Worm (Caenorhabditis elegans) whole organism, L1 larva: Measurements from ENCODE around the gene H40L08.8.

Experiments
- egl-13 ChIP-seq: sonication (generic microtip); optimal IDR thresholded peaks from 2 replicates; lab custom pipeline; 2016; ENCODE audit warnings: missing genotype, missing genetic modification reagents, missing genetic modification characterization, missing compliant biosample characterization
- elt-2 ChIP-seq: sonication (generic microtip); optimal IDR thresholded peaks from 2 replicates; lab custom pipeline; 2016; ENCODE audit warnings: missing genetic modification characterization, mild to moderate bottlenecking, inconsistent platforms, missing compliant biosample characterization, missing genetic modification reagents
- fkh-4 ChIP-seq: sonication (generic microtip); optimal IDR thresholded peaks from 2 replicates; lab custom pipeline; 2016; ENCODE audit warnings: missing compliant biosample characterization, missing genetic modification characterization, borderline replicate concordance
- nhr-237 ChIP-seq: fragments of 150-350 bp; optimal IDR thresholded peaks from 2 replicates; lab custom pipeline; 2014; ENCODE audit warnings: missing biosample characterization, missing genetic modification characterization
- nhr-77 ChIP-seq: fragments of 150-350 bp; optimal IDR thresholded peaks from 2 replicates; lab custom pipeline; 2014; ENCODE audit warnings: missing biosample characterization, missing genetic modification characterization
- skn-1 ChIP-seq: fragments of 150-350 bp; optimal IDR thresholded peaks from 2 replicates; lab custom pipeline; 2014; ENCODE audit warnings: missing biosample characterization, missing genetic modification characterization
- snpc-4 ChIP-seq: fragments of 150-350 bp; optimal IDR thresholded peaks from 2 replicates; lab custom pipeline; 2014; ENCODE audit warnings: missing biosample characterization, missing genetic modification characterization
- vab-15 ChIP-seq: sonication (generic microtip); optimal IDR thresholded peaks from 2 replicates; lab custom pipeline; 2017; ENCODE audit warnings: missing genotype, mild to moderate bottlenecking, missing genetic modification characterization, missing compliant biosample characterization

DNA sequence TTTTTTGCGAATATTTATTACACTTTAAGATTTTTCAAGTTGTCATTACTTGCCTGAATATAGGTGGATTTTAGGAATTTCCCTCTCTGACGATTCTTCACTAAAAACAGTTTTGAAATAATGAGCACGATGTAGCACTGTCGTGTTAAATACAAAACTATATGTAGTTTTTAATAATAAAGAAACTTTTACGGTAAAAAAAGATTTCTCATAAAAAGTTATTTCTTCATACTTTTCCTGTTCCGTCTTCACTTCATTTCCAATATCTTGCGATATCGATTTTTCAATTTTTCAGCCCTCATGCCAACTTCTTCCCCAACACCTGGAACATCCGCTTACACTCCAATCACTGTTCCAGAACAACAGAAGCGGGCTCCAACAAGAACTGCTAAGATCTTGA lies 25.0 kb downstream of the H40L08.8 start, which contains the start of gene H03G16.6:
- no peak for TF ChIP-seq nhr-77 (tag; lab: Kevin White, UChicago)
- no peak for TF ChIP-seq vab-15 (tag; lab: Kevin White, UChicago)
- TF ChIP-seq nhr-237 (tag; lab: Kevin White, UChicago), result no peak
- TF ChIP-seq fkh-4 (tag; lab: Kevin White, UChicago), result no peak
- no peak for TF ChIP-seq snpc-4 (tag; lab: Kevin White, UChicago)
- no peak for TF ChIP-seq egl-13 (tag; lab: Kevin White, UChicago)
- TF ChIP-seq elt-2 (tag; lab: Kevin White, UChicago), result no peak
- no peak for TF ChIP-seq skn-1
